Fruit fly (Drosophila melanogaster) whole organism, larva: ENCODE results near the gene Btk.

Source experiments
- noc ChIP-seq: fragments of 200-800 bp; sonication (Bioruptor generic); optimal IDR thresholded peaks from 3 replicates; lab custom pipeline; 2019; ENCODE audit warnings: missing biosample characterization, mild to moderate bottlenecking, missing genetic modification characterization, moderate library complexity

Gene Btk

DNA sequence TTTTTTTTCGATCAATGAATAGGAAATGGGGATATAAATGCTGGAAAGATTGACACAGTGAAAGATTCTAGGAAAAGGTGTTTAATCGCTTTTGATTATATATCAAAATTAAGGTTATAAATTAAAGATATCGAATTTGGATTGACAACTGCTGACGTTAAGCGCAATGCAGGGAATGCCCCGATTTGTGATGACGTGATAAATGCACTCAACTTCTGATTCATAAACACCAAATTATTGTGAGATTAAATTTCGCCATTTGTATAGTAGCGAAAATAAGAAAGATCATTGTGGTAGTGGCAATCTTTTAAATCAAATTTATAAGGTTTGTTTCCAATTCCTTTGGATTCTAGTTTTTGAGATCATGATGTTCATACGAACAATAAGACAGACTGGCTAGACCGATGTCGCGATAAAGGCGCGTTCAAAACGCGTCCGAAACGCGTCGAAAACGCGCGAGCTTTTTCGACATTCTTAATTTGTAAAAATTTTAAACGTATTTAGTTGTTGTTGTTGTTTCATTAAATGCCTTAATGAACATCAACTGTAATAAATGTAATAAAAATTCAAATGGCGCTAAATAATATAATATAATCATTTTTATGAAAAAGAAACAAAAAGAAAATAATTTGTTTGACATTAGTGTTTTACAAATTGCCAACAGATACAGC is 85.5 kb downstream of the Btk start, which contains the start of gene CG8349:
Gene CG8349, plus strand, starts transcription at position 657 of the 671 bp plus-strand sequence.
- TF ChIP-seq noc, result no peak

dm6 chr2L:8213987-8214386 is 86.9 kb downstream of the Btk start, which contains the start of gene CG8353:
CG8353 (plus strand) TSS chr2L:8214045.
- TF ChIP-seq noc, result peak; percentile 27

DNA sequence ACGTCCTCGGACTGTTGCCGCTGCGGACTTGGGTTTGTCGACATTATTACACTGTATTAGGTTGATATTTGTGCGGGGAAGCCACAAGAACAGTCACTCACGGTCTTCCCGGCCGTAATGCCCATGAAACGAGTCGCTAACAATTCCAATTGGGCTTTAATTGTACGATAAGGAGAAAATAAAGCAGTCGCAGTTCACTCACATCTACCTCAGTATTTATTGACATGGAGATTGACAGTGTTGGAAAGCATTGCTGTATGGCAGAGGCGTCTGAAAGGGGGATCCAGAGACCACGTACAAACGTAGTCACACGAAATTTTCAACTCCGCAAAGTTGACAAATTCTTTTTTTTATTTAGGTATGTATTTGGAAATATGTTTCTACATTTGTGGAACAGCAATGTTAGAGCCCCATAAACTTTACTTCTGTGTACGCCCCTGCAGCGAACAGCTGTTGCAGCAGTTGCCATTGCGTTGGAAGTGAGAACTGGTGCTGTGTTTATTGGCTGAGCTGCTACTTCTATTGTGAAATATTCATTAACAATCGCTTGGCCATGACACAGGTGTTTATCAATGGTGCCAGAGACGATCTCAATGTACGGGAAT is 88.1 kb downstream of the Btk start, which contains the start of the genes CG8372 and CG8360:
Gene CG8372, minus strand, starts transcription at position 237 of the 605 bp plus-strand sequence.
Gene CG8360, plus strand, starts transcription at position 294 of the 605 bp plus-strand sequence.
- peak; percentile 98 for TF ChIP-seq noc

- TF ChIP-seq noc, result peak; percentile 67
Measured at dm6 chr2L:8211070-8211469, 89.8 kb downstream of the Btk start, which contains the start of gene Ssb-c31a. Ssb-c31a (plus strand) TSS chr2L:8211347.

DNA sequence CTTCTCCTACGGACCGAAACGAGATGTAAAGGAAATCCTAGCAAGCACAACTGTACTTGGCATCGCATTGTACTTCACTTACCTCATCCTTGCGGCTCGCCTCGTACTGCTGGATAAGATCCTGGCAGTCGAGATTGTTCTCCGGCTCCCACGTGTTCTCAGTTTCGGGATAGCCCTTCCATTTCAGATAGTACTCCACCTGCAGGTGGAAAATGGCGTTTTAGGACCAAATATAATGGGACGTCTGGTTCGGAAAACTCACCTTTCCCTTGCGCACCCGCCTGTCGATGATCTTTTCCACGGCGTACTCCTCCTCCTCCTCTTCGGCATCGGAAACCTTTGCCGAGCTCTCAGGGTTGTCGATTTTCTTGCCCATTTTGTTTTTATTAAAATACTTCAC is 90.4 kb downstream of the Btk start:
- no peak for TF ChIP-seq noc

- no peak for TF ChIP-seq noc
Measured at dm6 chr2L:8209362-8209761, 91.5 kb downstream of the Btk start.
